Fruit fly (Drosophila melanogaster) whole organism, pupa: ENCODE measurements around the gene Syx8.

ENCODE experiments used
- CG10348 ChIP-seq: fragments of 200-800 bp; sonication (Bioruptor generic); IDR thresholded peaks from 2 replicates; pipeline ENCODE4 v1.3.6; 2022; ENCODE audit warnings: missing biosample characterization, missing genetic modification characterization
- CG12605 ChIP-seq: fragments of 200-800 bp; sonication (Bioruptor generic); IDR thresholded peaks from 2 replicates; pipeline ENCODE4 v1.3.6; 2022; ENCODE audit warnings: missing biosample characterization, missing genetic modification characterization
- CG13204 ChIP-seq: fragments of 200-800 bp; sonication (Bioruptor generic); optimal IDR thresholded peaks from 2 replicates; lab custom pipeline; 2018; ENCODE audit warnings: missing biosample characterization, mild to moderate bottlenecking, missing genetic modification characterization, moderate library complexity
- CG14655 ChIP-seq: fragments of 200-800 bp; sonication (Bioruptor generic); optimal IDR thresholded peaks from 3 replicates; lab custom pipeline; 2017; ENCODE audit warnings: mild to moderate bottlenecking, missing biosample characterization, missing genetic modification reagents, missing genetic modification characterization
- CG15710 ChIP-seq: fragments of 200-800 bp; sonication (Bioruptor generic); optimal IDR thresholded peaks from 2 replicates; lab custom pipeline; 2018; ENCODE audit warnings: missing biosample characterization, mild to moderate bottlenecking, missing genetic modification characterization, moderate library complexity
- CG17806 ChIP-seq: fragments of 200-800 bp; sonication (Bioruptor generic); optimal IDR thresholded peaks from 2 replicates; lab custom pipeline; 2018; ENCODE audit warnings: missing biosample characterization, mild to moderate bottlenecking, missing genetic modification characterization, moderate library complexity
- CG32121 ChIP-seq: fragments of 200-800 bp; sonication (Bioruptor generic); IDR thresholded peaks from 2 replicates; pipeline ENCODE4 v1.3.6; 2022; ENCODE audit warnings: missing biosample characterization, missing genetic modification characterization
- CG34367 ChIP-seq: fragments of 200-800 bp; sonication (Bioruptor generic); optimal IDR thresholded peaks from 2 replicates; lab custom pipeline; 2018; ENCODE audit warnings: missing biosample characterization, mild to moderate bottlenecking, missing genetic modification characterization
- CG4496 ChIP-seq: fragments of 200-800 bp; sonication (Bioruptor generic); IDR thresholded peaks from 3 replicates; pipeline ENCODE4 v1.3.6; 2022; ENCODE audit warnings: missing biosample characterization, missing genetic modification characterization
- CG8159 ChIP-seq: fragments of 200-800 bp; sonication (Bioruptor generic); optimal IDR thresholded peaks from 3 replicates; lab custom pipeline; 2018; ENCODE audit warnings: missing biosample characterization, mild to moderate bottlenecking, missing genetic modification characterization, moderate library complexity
- CG8301 ChIP-seq: fragments of 200-800 bp; sonication (Bioruptor generic); optimal IDR thresholded peaks from 2 replicates; lab custom pipeline; 2018; ENCODE audit warnings: missing biosample characterization, mild to moderate bottlenecking, missing genetic modification characterization
- CG9948 ChIP-seq: fragments of 200-800 bp; sonication (Bioruptor generic); optimal IDR thresholded peaks from 2 replicates; lab custom pipeline; 2018; ENCODE audit warnings: missing biosample characterization, mild to moderate bottlenecking, missing genetic modification characterization, moderate library complexity
- D1 ChIP-seq: fragments of 200-800 bp; sonication (Bioruptor generic); optimal IDR thresholded peaks from 2 replicates; lab custom pipeline; 2018; ENCODE audit warnings: missing biosample characterization, mild to moderate bottlenecking, missing genetic modification characterization, moderate library complexity
- EcR ChIP-seq: fragments of 200-800 bp; sonication (Bioruptor generic); optimal IDR thresholded peaks from 3 replicates; lab custom pipeline; 2019; ENCODE audit warnings: missing biosample characterization, missing genetic modification characterization, mild to moderate bottlenecking, moderate library complexity, missing genetic modification reagents
- Ets98B ChIP-seq: fragments of 200-800 bp; sonication (Bioruptor generic); IDR thresholded peaks from 2 replicates; pipeline ENCODE4 v1.3.6; 2022; ENCODE audit warnings: missing biosample characterization, missing genetic modification characterization
- Pif1A ChIP-seq: fragments of 200-800 bp; sonication (Bioruptor generic); optimal IDR thresholded peaks from 3 replicates; lab custom pipeline; 2016; ENCODE audit warnings: missing biosample characterization, missing genetic modification characterization
- Pif1B ChIP-seq: fragments of 200-800 bp; sonication (Bioruptor generic); optimal IDR thresholded peaks from 3 replicates; lab custom pipeline; 2016; ENCODE audit warnings: missing biosample characterization, missing genetic modification characterization
- Snoo ChIP-seq: fragments of 200-800 bp; sonication (Bioruptor generic); optimal IDR thresholded peaks from 3 replicates; lab custom pipeline; 2017; ENCODE audit warnings: missing biosample characterization, mild to moderate bottlenecking, missing genetic modification characterization, inconsistent platforms
- fd96Ca ChIP-seq: fragments of 200-800 bp; sonication (Bioruptor generic); IDR thresholded peaks from 3 replicates; pipeline ENCODE4 v1.3.6; 2022; ENCODE audit warnings: missing biosample characterization, missing genetic modification characterization
- gl ChIP-seq: fragments of 200-800 bp; sonication (Bioruptor generic); optimal IDR thresholded peaks from 2 replicates; lab custom pipeline; 2018; ENCODE audit warnings: missing biosample characterization, mild to moderate bottlenecking, missing genetic modification characterization
- rn ChIP-seq: fragments of 200-800 bp; sonication (Bioruptor generic); IDR thresholded peaks from 2 replicates; pipeline ENCODE4 v1.3.6; 2022; ENCODE audit warnings: missing biosample characterization, missing genetic modification characterization

Syx8 gene

dm6 chr3L:16629793-16630192, 42.9 kb upstream of the Syx8 start:
- TF ChIP-seq CG8159 (tag; lab: Kevin White, UChicago) = no peak
- TF ChIP-seq CG4496 (GFP tag; lab: Robert Waterston, UW) = no peak
- TF ChIP-seq CG14655 = no peak
- TF ChIP-seq CG34367 = no peak
- TF ChIP-seq CG8301 (tag; lab: Kevin White, UChicago) = no peak
- no peak for TF ChIP-seq gl (tag; lab: Kevin White, UChicago)
- no peak for TF ChIP-seq rn (GFP tag; lab: Robert Waterston, UW)
- TF ChIP-seq CG13204 = no peak
- no peak for TF ChIP-seq Snoo (tag; lab: Kevin White, UChicago)
- TF ChIP-seq Ets98B (GFP tag; lab: Robert Waterston, UW) = no peak
- no peak for TF ChIP-seq Pif1A (GFP tag; lab: Kevin White, UChicago)
- TF ChIP-seq fd96Ca = no peak
- no peak for TF ChIP-seq CG32121 (GFP tag; lab: Robert Waterston, UW)
- TF ChIP-seq CG17806 = no peak
- no peak for TF ChIP-seq CG10348 (GFP tag; lab: Robert Waterston, UW)
- TF ChIP-seq EcR (GFP tag; lab: Kevin White, UChicago) = no peak
- TF ChIP-seq Pif1B (GFP tag; lab: Kevin White, UChicago) = no peak

dm6 chr3L:16626199-16626598, 39.3 kb upstream of the Syx8 start:
- TF ChIP-seq CG8159 (tag; lab: Kevin White, UChicago) (no peak), Ets98B (GFP tag; lab: Robert Waterston, UW) (no peak), CG10348 (GFP tag; lab: Robert Waterston, UW) (no peak), CG34367 (no peak), CG15710 (tag; lab: Kevin White, UChicago) (no peak), Snoo (tag; lab: Kevin White, UChicago) (no peak), CG4496 (GFP tag; lab: Robert Waterston, UW) (no peak), Pif1B (GFP tag; lab: Kevin White, UChicago) (no peak), EcR (GFP tag; lab: Kevin White, UChicago) (no peak), CG12605 (GFP tag; lab: Robert Waterston, UW) (no peak), fd96Ca (no peak), CG9948 (tag; lab: Kevin White, UChicago) (no peak), CG32121 (GFP tag; lab: Robert Waterston, UW) (no peak), CG17806 (no peak), CG14655 (no peak), gl (tag; lab: Kevin White, UChicago) (no peak)

- TF ChIP-seq CG4496 (GFP tag; lab: Robert Waterston, UW) (no peak), Snoo (tag; lab: Kevin White, UChicago) (peak; percentile 31), fd96Ca (peak; percentile 30; the same call in 1 of the 3 replicates), Ets98B (GFP tag; lab: Robert Waterston, UW) (peak; percentile 30; the same call in 1 of the 2 replicates), Pif1B (GFP tag; lab: Kevin White, UChicago) (peak; percentile 44), CG13204 (no peak), CG15710 (tag; lab: Kevin White, UChicago) (peak; percentile 48), rn (GFP tag; lab: Robert Waterston, UW) (no peak), CG32121 (GFP tag; lab: Robert Waterston, UW) (0 out of 2 replicates have a peak, but pooled peaks have one; percentile 13)
- TF ChIP-seq, all 21 proteins: peak for 6
These were observed 28.4 kb upstream of the Syx8 start, which contains the start of gene Mo25 for dm6 chr3L:16615132-16615709. TSS of gene Mo25 (minus strand) at chr3L:16615472.

- no peak for TF ChIP-seq CG4496 (GFP tag; lab: Robert Waterston, UW)
- TF ChIP-seq EcR (GFP tag; lab: Kevin White, UChicago) = peak; percentile 75
- no peak for TF ChIP-seq CG34367
- TF ChIP-seq fd96Ca = peak; percentile 21; the same call in 1 of the 3 replicates
- TF ChIP-seq CG8159 (tag; lab: Kevin White, UChicago) = no peak
- TF ChIP-seq CG15710 (tag; lab: Kevin White, UChicago) = no peak
- no peak for TF ChIP-seq Pif1A (GFP tag; lab: Kevin White, UChicago)
- no peak for TF ChIP-seq CG14655
- TF ChIP-seq CG12605 (GFP tag; lab: Robert Waterston, UW) = no peak
These were observed 26.1 kb upstream of the Syx8 start for dm6 chr3L:16612972-16613371.

dm6 chr3L:16612152-16612551, 25.3 kb upstream of the Syx8 start, which contains the start of gene CG4101:
TSS of gene CG4101 (plus strand) at chr3L:16612486.
- peak; percentile 45 for TF ChIP-seq gl (tag; lab: Kevin White, UChicago)
- peak; percentile 71 for TF ChIP-seq Pif1A (GFP tag; lab: Kevin White, UChicago)
- peak; percentile 60 for TF ChIP-seq CG8301 (tag; lab: Kevin White, UChicago)
- TF ChIP-seq CG14655 = peak; percentile 64
- peak; percentile 79 for TF ChIP-seq Ets98B (GFP tag; lab: Robert Waterston, UW)
- TF ChIP-seq CG10348 (GFP tag; lab: Robert Waterston, UW) = 0 out of 2 replicates have a peak, but pooled peaks have one; percentile 52
- TF ChIP-seq CG15710 (tag; lab: Kevin White, UChicago) = peak; percentile 79
- TF ChIP-seq fd96Ca = peak; percentile 74
- TF ChIP-seq EcR (GFP tag; lab: Kevin White, UChicago) = no peak
- peak; percentile 76; the same call in 1 of the 2 replicates for TF ChIP-seq CG32121 (GFP tag; lab: Robert Waterston, UW)
- peak; percentile 80 for TF ChIP-seq CG4496 (GFP tag; lab: Robert Waterston, UW)
- TF ChIP-seq Snoo (tag; lab: Kevin White, UChicago) = peak; percentile 70
- no peak for TF ChIP-seq CG12605 (GFP tag; lab: Robert Waterston, UW)
- TF ChIP-seq CG9948 (tag; lab: Kevin White, UChicago) = peak; percentile 50
- TF ChIP-seq rn (GFP tag; lab: Robert Waterston, UW) = no peak; the same call in none of the 2 replicates
- peak; percentile 69 for TF ChIP-seq CG8159 (tag; lab: Kevin White, UChicago)
- peak; percentile 56 for TF ChIP-seq Pif1B (GFP tag; lab: Kevin White, UChicago)
- TF ChIP-seq D1 (tag; lab: Kevin White, UChicago) = no peak
- TF ChIP-seq CG34367 = peak; percentile 59
- peak; percentile 69 for TF ChIP-seq CG17806
- TF ChIP-seq CG13204 = no peak
